Worm (Caenorhabditis elegans): ENCODE measurements around the gene srd-25.

- TF ChIP-seq flt-1 (GFP tag; IDR thresholded peaks at IDR 0.05) = no peak
- TF ChIP-seq T22C8.4 (GFP tag; IDR thresholded peaks at IDR 0.05) = no peak
- TF ChIP-seq med-1 (GFP tag; optimal IDR thresholded peaks at IDR 0.05; ENCODE audit: insufficient read depth) = no peak
- no peak for TF ChIP-seq tab-1 (GFP tag; IDR thresholded peaks at IDR 0.05)
- TF ChIP-seq ref-1 (GFP tag; conservative IDR thresholded peaks at IDR 0.05) = no peak
- TF ChIP-seq ztf-23 (GFP tag; IDR thresholded peaks at IDR 0.05) = no peak
Measured at ce11 chrV:7631732-7632131, at the start of gene srd-25.

Measured in whole organism, midembryonic.